Worm (Caenorhabditis elegans) whole organism, mixed stage, embryonic: ENCODE data around the gene pitr-1.

Experiments used
- lin-13 ChIP-seq: fragments of 150-350 bp; optimal IDR thresholded peaks from 2 replicates; lab custom pipeline; 2014; ENCODE audit warnings: missing biosample characterization, missing genetic modification characterization
- nhr-12 ChIP-seq: fragments of 150-350 bp; optimal IDR thresholded peaks from 2 replicates; lab custom pipeline; 2014; ENCODE audit warnings: missing biosample characterization, missing genetic modification characterization
- nhr-28 ChIP-seq: fragments of 150-350 bp; optimal IDR thresholded peaks from 2 replicates; lab custom pipeline; 2014; ENCODE audit warnings: missing biosample characterization, missing genetic modification characterization

ce11 chrIV:7391534-7392343 is 2.1 kb upstream of the pitr-1 start:
- TF ChIP-seq nhr-28 (tag; lab: Kevin White, UChicago) = no peak
- no peak for TF ChIP-seq lin-13
- no peak for TF ChIP-seq nhr-12 (tag; lab: Kevin White, UChicago)
